Worm (Caenorhabditis elegans) whole organism, dauer: ENCODE results near the gene ZK686.6.

Experiments
- unc-62 ChIP-seq: sonication (generic microtip); optimal IDR thresholded peaks from 2 replicates; lab custom pipeline; 2017; ENCODE audit warnings: missing biosample characterization, missing genetic modification reagents, missing genetic modification characterization

The ZK686.6 gene

ce11 chrIII:7772901-7773300, at the start of gene ZK686.6, which contains the start of gene ZK686.1:
TSS of gene ZK686.6 (minus strand) at chrIII:7773001.
TSS of gene ZK686.1 (plus strand) at chrIII:7773134.
- TF ChIP-seq unc-62 (GFP tag; lab: Kevin White, UChicago) = no peak

ce11 chrIII:7819866-7820265, 47.1 kb upstream of the ZK686.6 start:
- TF ChIP-seq unc-62 (GFP tag; lab: Kevin White, UChicago) = no peak

- no peak for TF ChIP-seq unc-62 (GFP tag; lab: Kevin White, UChicago)
These were observed 46.2 kb upstream of the ZK686.6 start for ce11 chrIII:7818965-7819364.

ce11 chrIII:7816463-7816862, 43.7 kb upstream of the ZK686.6 start:
- TF ChIP-seq unc-62 (GFP tag; lab: Kevin White, UChicago) = no peak

- TF ChIP-seq unc-62 (GFP tag; lab: Kevin White, UChicago) = no peak
These were observed 43.0 kb upstream of the ZK686.6 start for ce11 chrIII:7815571-7816348.

- TF ChIP-seq unc-62 (GFP tag; lab: Kevin White, UChicago) = no peak
These were observed 42.2 kb upstream of the ZK686.6 start for ce11 chrIII:7815056-7815366.

ce11 chrIII:7814159-7815055, 41.6 kb upstream of the ZK686.6 start, which contains the start of gene egl-5:
TSS of gene egl-5 (plus strand) at chrIII:7814374.
- TF ChIP-seq unc-62 (GFP tag; lab: Kevin White, UChicago) = no peak

- TF ChIP-seq unc-62 (GFP tag; lab: Kevin White, UChicago) = no peak
These were observed 39.5 kb upstream of the ZK686.6 start for ce11 chrIII:7812208-7812880.

ce11 chrIII:7809033-7809432, 36.2 kb upstream of the ZK686.6 start:
- TF ChIP-seq unc-62 (GFP tag; lab: Kevin White, UChicago) = no peak

ce11 chrIII:7806947-7807346, 34.1 kb upstream of the ZK686.6 start:
- no peak for TF ChIP-seq unc-62 (GFP tag; lab: Kevin White, UChicago)

- no peak for TF ChIP-seq unc-62 (GFP tag; lab: Kevin White, UChicago)
These were observed 32.5 kb upstream of the ZK686.6 start for ce11 chrIII:7805253-7805652.

ce11 chrIII:7795311-7795710, 22.5 kb upstream of the ZK686.6 start, which contains the start of gene cyk-7:
TSS of gene cyk-7 (minus strand) at chrIII:7795409.
- TF ChIP-seq unc-62 (GFP tag; lab: Kevin White, UChicago) = no peak

ce11 chrIII:7792970-7793369, 20.2 kb upstream of the ZK686.6 start:
- TF ChIP-seq unc-62 (GFP tag; lab: Kevin White, UChicago) = no peak

- no peak for TF ChIP-seq unc-62 (GFP tag; lab: Kevin White, UChicago)
These were observed 19.4 kb upstream of the ZK686.6 start for ce11 chrIII:7792209-7792608.

ce11 chrIII:7790522-7790921, 17.7 kb upstream of the ZK686.6 start:
- TF ChIP-seq unc-62 (GFP tag; lab: Kevin White, UChicago) = no peak

ce11 chrIII:7788410-7788809, 15.6 kb upstream of the ZK686.6 start:
- TF ChIP-seq unc-62 (GFP tag; lab: Kevin White, UChicago) = no peak
